Worm (Caenorhabditis elegans) whole organism, L2 larva: Measurements from ENCODE around the gene T07F10.3.

Experiments used
- C34F6.9 ChIP-seq: fragments of 150-350 bp; optimal IDR thresholded peaks from 2 replicates; lab custom pipeline; 2014; ENCODE audit warnings: missing biosample characterization, missing genetic modification characterization
- ZK546.5 ChIP-seq: sonication (generic microtip); optimal IDR thresholded peaks from 2 replicates; lab custom pipeline; 2017; ENCODE audit warnings: missing biosample characterization, missing genetic modification characterization
- ama-1 ChIP-seq: fragments of 150-350 bp; optimal IDR thresholded peaks from 2 replicates; lab custom pipeline; 2018; ENCODE audit warnings: inconsistent platforms
- fos-1 ChIP-seq: fragments of 150-350 bp; optimal IDR thresholded peaks from 2 replicates; lab custom pipeline; 2014; ENCODE audit warnings: missing biosample characterization, missing genetic modification characterization
- lin-13 ChIP-seq: fragments of 150-350 bp; optimal IDR thresholded peaks from 2 replicates; lab custom pipeline; 2014; ENCODE audit warnings: missing biosample characterization, missing genetic modification reagents, missing genetic modification characterization
- lsy-2 ChIP-seq, 2 experiments: fragments of 150-350 bp in 1 of 2; sonication (generic microtip) in 1 of 2; optimal IDR thresholded peaks; 2 replicates each; lab custom pipeline; 2014 to 2017; ENCODE audit warnings: missing biosample characterization in 2 of 2, missing genetic modification characterization in 2 of 2
- mdl-1 ChIP-seq, 2 experiments: fragments of 150-350 bp in 1 of 2; sonication (generic microtip) in 1 of 2; optimal IDR thresholded peaks; 2 replicates each; lab custom pipeline; 2017; ENCODE audit warnings: missing biosample characterization in 2 of 2, missing genetic modification characterization in 2 of 2
- nhr-12 ChIP-seq: fragments of 150-350 bp; optimal IDR thresholded peaks from 2 replicates; lab custom pipeline; 2014; ENCODE audit warnings: missing biosample characterization, missing genetic modification characterization
- nhr-6 ChIP-seq: fragments of 150-350 bp; optimal IDR thresholded peaks from 2 replicates; lab custom pipeline; 2014; ENCODE audit warnings: missing biosample characterization, missing genetic modification characterization
- unc-62 ChIP-seq: fragments of 150-350 bp; optimal IDR thresholded peaks from 2 replicates; lab custom pipeline; 2014; ENCODE audit warnings: missing biosample characterization, missing genetic modification reagents, missing genetic modification characterization

- TF ChIP-seq unc-62 (GFP tag; lab: Kevin White, UChicago) (no peak), nhr-6 (no peak), lin-13 (GFP tag; lab: Kevin White, UChicago) (no peak), C34F6.9 (no peak), fos-1 (no peak), mdl-1 (tag; optimal IDR thresholded peaks at IDR 0.05; lab: Kevin White, UChicago) (no peak), ZK546.5 (tag; lab: Kevin White, UChicago) (no peak), lsy-2 (tag; optimal IDR thresholded peaks at IDR 0.05; lab: Kevin White, UChicago) (no peak), ama-1 (lab: Kevin White, UChicago) (no peak), nhr-12 (tag; lab: Kevin White, UChicago) (no peak)
Measured at ce11 chrV:12871753-12872152, 1.9 kb upstream of the T07F10.3 start, which contains the start of gene bus-19.
